Worm (Caenorhabditis elegans) whole organism, late embryonic: Measurements from ENCODE around the gene srg-30.

Source experiments
- ceh-31 ChIP-seq: sonication (generic microtip); optimal IDR thresholded peaks from 2 replicates; lab custom pipeline; 2016; ENCODE audit warnings: missing genetic modification characterization, missing compliant biosample characterization
- che-1 ChIP-seq: sonication (generic microtip); optimal IDR thresholded peaks from 2 replicates; lab custom pipeline; 2016; ENCODE audit warnings: mild to moderate bottlenecking, missing genetic modification characterization, missing compliant biosample characterization
- madf-2 ChIP-seq: sonication (generic microtip); optimal IDR thresholded peaks from 2 replicates; lab custom pipeline; 2017; ENCODE audit warnings: missing genetic modification characterization, missing compliant biosample characterization
- sdc-2 ChIP-seq: sonication (generic microtip); optimal IDR thresholded peaks from 2 replicates; lab custom pipeline; 2016; ENCODE audit warnings: missing genotype, missing genetic modification characterization, missing compliant biosample characterization

- no peak for TF ChIP-seq madf-2 (tag; lab: Kevin White, UChicago)
- no peak for TF ChIP-seq sdc-2 (tag; lab: Kevin White, UChicago)
- no peak for TF ChIP-seq che-1
- no peak for TF ChIP-seq ceh-31
Observed at ce11 chrV:6681501-6681900, 36.6 kb downstream of the srg-30 start, which contains the start of gene egl-46.
